Worm (Caenorhabditis elegans) whole organism, L1 larva: ENCODE data around the gene F26A1.19.

Source experiments
- F16B12.6 ChIP-seq: fragments of 150-350 bp; optimal IDR thresholded peaks from 2 replicates; lab custom pipeline; 2014; ENCODE audit warnings: missing biosample characterization, missing genetic modification characterization
- Y116A8C.19 ChIP-seq: sonication (generic microtip); optimal IDR thresholded peaks from 2 replicates; lab custom pipeline; 2016; ENCODE audit warnings: missing compliant biosample characterization, missing genetic modification characterization, borderline replicate concordance
- alr-1 ChIP-seq: fragments of 200-800 bp; sonication (Bioruptor generic); optimal IDR thresholded peaks from 2 replicates; lab custom pipeline; 2018; ENCODE audit warnings: borderline replicate concordance, mild to moderate bottlenecking, missing genetic modification characterization, missing compliant biosample characterization
- aly-2 ChIP-seq: fragments of 150-350 bp; optimal IDR thresholded peaks from 2 replicates; lab custom pipeline; 2014; ENCODE audit warnings: missing biosample characterization, missing genetic modification characterization
- blmp-1 ChIP-seq: fragments of 150-350 bp; optimal IDR thresholded peaks from 2 replicates; lab custom pipeline; 2014; ENCODE audit warnings: missing biosample characterization, missing genetic modification characterization
- ceh-82 ChIP-seq, 3 experiments: fragments of 150-350 bp in 1 of 3; sonication (generic microtip) in 2 of 3; optimal IDR thresholded peaks; 2 replicates each; lab custom pipeline; 2014 to 2017; ENCODE audit warnings: missing biosample characterization in 3 of 3, missing genetic modification characterization in 3 of 3
- ceh-88 ChIP-seq: fragments of 200-800 bp; sonication (Bioruptor generic); IDR thresholded peaks from 2 replicates; pipeline ENCODE4 v1.3.6; 2022; ENCODE audit warnings: missing genetic modification characterization, missing compliant biosample characterization
- dpl-1 ChIP-seq, 3 experiments: fragments of 150-350 bp in 2 of 3; sonication (generic microtip) in 1 of 3; optimal IDR thresholded peaks; 2 replicates each; lab custom pipeline; 2014 to 2017; ENCODE audit warnings: missing biosample characterization in 3 of 3, missing genetic modification characterization in 3 of 3, missing genetic modification reagents in 3 of 3
- efl-1 ChIP-seq, 4 experiments: fragments of 150-350 bp; optimal IDR thresholded peaks in 3 of 4; peaks in 1 of 4; 1 replicate in 1 of 4; 2 replicates in 3 of 4; lab custom pipeline; 2014; ENCODE audit warnings: missing biosample characterization in 2 of 4, missing genetic modification characterization in 2 of 4, missing genetic modification reagents in 2 of 4
- egl-13 ChIP-seq: sonication (generic microtip); optimal IDR thresholded peaks from 2 replicates; lab custom pipeline; 2016; ENCODE audit warnings: missing genotype, missing genetic modification reagents, missing genetic modification characterization, missing compliant biosample characterization
- elt-2 ChIP-seq: sonication (generic microtip); optimal IDR thresholded peaks from 2 replicates; lab custom pipeline; 2016; ENCODE audit warnings: missing genetic modification characterization, mild to moderate bottlenecking, inconsistent platforms, missing compliant biosample characterization, missing genetic modification reagents
- ets-5 ChIP-seq: fragments of 200-800 bp; sonication (Bioruptor generic); IDR thresholded peaks from 2 replicates; pipeline ENCODE4 v1.3.6; 2022; ENCODE audit warnings: missing genetic modification characterization, missing compliant biosample characterization
- fkh-4 ChIP-seq: sonication (generic microtip); optimal IDR thresholded peaks from 2 replicates; lab custom pipeline; 2016; ENCODE audit warnings: missing compliant biosample characterization, missing genetic modification characterization, borderline replicate concordance
- fkh-8 ChIP-seq: sonication (generic microtip); optimal IDR thresholded peaks from 2 replicates; lab custom pipeline; 2016; ENCODE audit warnings: mild to moderate bottlenecking, missing genetic modification characterization, missing compliant biosample characterization
- grh-1 ChIP-seq: fragments of 200-800 bp; sonication (Bioruptor generic); IDR thresholded peaks from 2 replicates; pipeline ENCODE4 v1.3.6; 2022; ENCODE audit warnings: missing genetic modification reagents, missing genetic modification characterization, missing compliant biosample characterization
- hlh-17 ChIP-seq: fragments of 200-800 bp; sonication (Bioruptor generic); optimal IDR thresholded peaks from 2 replicates; lab custom pipeline; 2018; ENCODE audit warnings: missing genetic modification characterization, mild to moderate bottlenecking, missing compliant biosample characterization, moderate library complexity, borderline replicate concordance
- irx-1 ChIP-seq: sonication (generic microtip); optimal IDR thresholded peaks from 2 replicates; lab custom pipeline; 2016; ENCODE audit warnings: missing genetic modification characterization, missing compliant biosample characterization
- isw-1 ChIP-seq: fragments of 200-800 bp; sonication (Bioruptor generic); IDR thresholded peaks from 2 replicates; pipeline ENCODE4 v1.3.6; 2022; ENCODE audit warnings: missing genetic modification characterization, missing compliant biosample characterization
- jun-1 ChIP-seq: fragments of 150-350 bp; optimal IDR thresholded peaks from 2 replicates; lab custom pipeline; 2014; ENCODE audit warnings: missing biosample characterization, missing genetic modification reagents, missing genetic modification characterization
- lin-15B ChIP-seq: fragments of 150-350 bp; sonication (generic microtip); optimal IDR thresholded peaks from 3 replicates; lab custom pipeline; 2014; ENCODE audit warnings: missing biosample characterization, missing genetic modification characterization
- lin-35 ChIP-seq, 2 experiments: fragments of 150-350 bp; optimal IDR thresholded peaks; 2 replicates each; lab custom pipeline; 2014; ENCODE audit warnings: missing biosample characterization in 2 of 2, missing genetic modification characterization in 2 of 2, missing genetic modification reagents in 2 of 2
- lin-39 ChIP-seq: fragments of 150-350 bp; optimal IDR thresholded peaks from 2 replicates; lab custom pipeline; 2014; ENCODE audit warnings: missing biosample characterization, missing genetic modification reagents, missing genetic modification characterization
- lir-3 ChIP-seq: sonication (generic microtip); optimal IDR thresholded peaks from 2 replicates; lab custom pipeline; 2016; ENCODE audit warnings: mild to moderate bottlenecking, missing genetic modification characterization, moderate library complexity, missing compliant biosample characterization; ENCODE audit not compliant: poor library complexity
- lsy-2 ChIP-seq, 2 experiments: fragments of 150-350 bp; optimal IDR thresholded peaks; 2 replicates each; lab custom pipeline; 2014; ENCODE audit warnings: missing biosample characterization in 2 of 2, missing genetic modification characterization in 2 of 2
- mab-9 ChIP-seq: fragments of 200-800 bp; sonication (Bioruptor generic); IDR thresholded peaks from 2 replicates; pipeline ENCODE4 v1.3.6; 2022; ENCODE audit warnings: missing genetic modification reagents, missing genetic modification characterization, missing compliant biosample characterization
- mdl-1 ChIP-seq, 2 experiments: fragments of 150-350 bp; optimal IDR thresholded peaks; 2 replicates each; lab custom pipeline; 2014 to 2017; ENCODE audit warnings: missing biosample characterization in 2 of 2, missing genetic modification characterization in 2 of 2, inconsistent platforms in 1 of 2
- nhr-12 ChIP-seq: sonication (generic microtip); optimal IDR thresholded peaks from 2 replicates; lab custom pipeline; 2017; ENCODE audit warnings: missing biosample characterization, missing genetic modification characterization
- nhr-20 ChIP-seq: sonication (generic microtip); optimal IDR thresholded peaks from 2 replicates; lab custom pipeline; 2016; ENCODE audit warnings: mild to moderate bottlenecking, missing genetic modification characterization, missing compliant biosample characterization
- nhr-237 ChIP-seq: fragments of 150-350 bp; optimal IDR thresholded peaks from 2 replicates; lab custom pipeline; 2014; ENCODE audit warnings: missing biosample characterization, missing genetic modification characterization
- nhr-71 ChIP-seq: sonication (generic microtip); optimal IDR thresholded peaks from 2 replicates; lab custom pipeline; 2016; ENCODE audit warnings: mild to moderate bottlenecking, missing genetic modification characterization, moderate library complexity, missing compliant biosample characterization
- nhr-76 ChIP-seq: sonication (generic microtip); optimal IDR thresholded peaks from 2 replicates; lab custom pipeline; 2017; ENCODE audit warnings: missing biosample characterization, missing genetic modification characterization
- nhr-77 ChIP-seq: fragments of 150-350 bp; optimal IDR thresholded peaks from 2 replicates; lab custom pipeline; 2014; ENCODE audit warnings: missing biosample characterization, missing genetic modification characterization
- nhr-85 ChIP-seq: sonication (generic microtip); peaks from one replicate; lab custom pipeline; 2016; ENCODE audit warnings: missing genetic modification characterization, inconsistent platforms, missing compliant biosample characterization
- pax-3 ChIP-seq: fragments of 200-800 bp; sonication (Bioruptor generic); optimal IDR thresholded peaks from 2 replicates; lab custom pipeline; 2018; ENCODE audit warnings: mild to moderate bottlenecking, missing genetic modification characterization, moderate library complexity, missing compliant biosample characterization
- pqm-1 ChIP-seq: sonication (generic microtip); optimal IDR thresholded peaks from 3 replicates; lab custom pipeline; 2017; ENCODE audit warnings: missing biosample characterization, missing genetic modification characterization
- snpc-4 ChIP-seq: fragments of 150-350 bp; optimal IDR thresholded peaks from 2 replicates; lab custom pipeline; 2014; ENCODE audit warnings: missing biosample characterization, missing genetic modification characterization
- snu-23 ChIP-seq: sonication (generic microtip); optimal IDR thresholded peaks from 2 replicates; lab custom pipeline; 2016; ENCODE audit warnings: missing genetic modification characterization, missing compliant biosample characterization
- sptf-1 ChIP-seq: fragments of 150-350 bp; optimal IDR thresholded peaks from 2 replicates; lab custom pipeline; 2014; ENCODE audit warnings: missing biosample characterization, missing genetic modification characterization
- sup-37 ChIP-seq: fragments of 200-800 bp; sonication (Bioruptor generic); optimal IDR thresholded peaks from 2 replicates; lab custom pipeline; 2018; ENCODE audit warnings: mild to moderate bottlenecking, missing genetic modification characterization, missing compliant biosample characterization
- swsn-7 ChIP-seq: sonication (generic microtip); optimal IDR thresholded peaks from 2 replicates; lab custom pipeline; 2016; ENCODE audit warnings: missing genetic modification characterization, missing compliant biosample characterization
- tbx-2 ChIP-seq: sonication (generic microtip); optimal IDR thresholded peaks from 2 replicates; lab custom pipeline; 2016; ENCODE audit warnings: missing genetic modification characterization, missing compliant biosample characterization
- tlp-1 ChIP-seq: fragments of 150-350 bp; optimal IDR thresholded peaks from 2 replicates; lab custom pipeline; 2014; ENCODE audit warnings: missing biosample characterization, missing genetic modification characterization
- unc-130 ChIP-seq: fragments of 150-350 bp; optimal IDR thresholded peaks from 2 replicates; lab custom pipeline; 2017; ENCODE audit warnings: missing biosample characterization, missing genetic modification characterization, inconsistent platforms
- unc-62 ChIP-seq: fragments of 150-350 bp; optimal IDR thresholded peaks from 2 replicates; lab custom pipeline; 2014; ENCODE audit warnings: missing biosample characterization, missing genetic modification reagents, missing genetic modification characterization
- vab-15 ChIP-seq: sonication (generic microtip); optimal IDR thresholded peaks from 2 replicates; lab custom pipeline; 2017; ENCODE audit warnings: missing genotype, mild to moderate bottlenecking, missing genetic modification characterization, missing compliant biosample characterization
- zag-1 ChIP-seq: fragments of 150-350 bp; optimal IDR thresholded peaks from 2 replicates; lab custom pipeline; 2014; ENCODE audit warnings: missing biosample characterization, missing genetic modification characterization
- zip-4 ChIP-seq: fragments of 200-800 bp; sonication (Bioruptor generic); optimal IDR thresholded peaks from 2 replicates; lab custom pipeline; 2018; ENCODE audit warnings: mild to moderate bottlenecking, missing genetic modification characterization, moderate library complexity, missing compliant biosample characterization
- ztf-11 ChIP-seq, 2 experiments: sonication (generic microtip); optimal IDR thresholded peaks; 2 replicates each; lab custom pipeline; 2016 to 2017; ENCODE audit warnings: missing genetic modification characterization in 2 of 2, missing biosample characterization in 1 of 2, missing compliant biosample characterization in 1 of 2

The F26A1.19 gene

DNA sequence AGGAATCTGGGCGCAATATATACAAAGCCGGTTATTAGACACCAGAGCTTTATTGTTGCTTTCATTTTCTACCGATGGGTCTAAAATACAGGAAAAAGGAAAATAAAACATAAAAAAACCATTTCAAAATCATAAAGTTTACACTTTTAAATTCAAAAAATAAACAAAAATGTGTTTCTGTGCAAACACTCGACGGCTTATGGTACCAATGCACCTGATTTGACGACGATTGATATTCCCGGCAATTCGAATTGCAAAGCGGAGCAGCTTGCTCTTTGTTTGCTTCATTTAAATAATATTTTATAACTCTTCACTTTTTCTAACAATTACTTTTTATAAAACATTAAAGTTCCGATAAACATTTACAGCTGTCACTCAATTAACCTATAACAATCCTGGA is 12.6 kb downstream of the F26A1.19 start, which contains the start of gene F26A1.1 (continued):
- TF ChIP-seq hlh-17 (GFP tag; lab: Kevin White, UChicago) (no peak), nhr-85 (tag; lab: Kevin White, UChicago) (no peak), mdl-1 (tag; optimal IDR thresholded peaks at IDR 0.05; lab: Kevin White, UChicago) (no peak), mab-9 (no peak), unc-62 (no peak), pqm-1 (no peak), lin-39 (tag; lab: Kevin White, UChicago) (no peak), nhr-20 (tag; lab: Kevin White, UChicago) (no peak), nhr-71 (tag; lab: Kevin White, UChicago) (peak; percentile 22), elt-2 (tag; lab: Kevin White, UChicago) (no peak), F16B12.6 (tag; lab: Kevin White, UChicago) (peak; percentile 82), vab-15 (tag; lab: Kevin White, UChicago) (no peak), blmp-1 (tag; lab: Kevin White, UChicago) (no peak), sup-37 (no peak), alr-1 (tag; lab: Kevin White, UChicago) (no peak), snu-23 (GFP tag; lab: Kevin White, UChicago) (peak; percentile 41), lin-35 (GFP tag; optimal IDR thresholded peaks at IDR 0.05; lab: Kevin White, UChicago) (peak; percentile 57 to 68), Y116A8C.19 (tag; lab: Kevin White, UChicago) (no peak), unc-130 (tag; lab: Kevin White, UChicago) (no peak), nhr-77 (tag; lab: Kevin White, UChicago) (no peak), dpl-1 (GFP tag; optimal IDR thresholded peaks at IDR 0.05; lab: Kevin White, UChicago) (peak; percentile 56 to 76 (median 70)), fkh-4 (no peak), ceh-88 (GFP tag; lab: Robert Waterston, UW) (no peak), zag-1 (tag; lab: Kevin White, UChicago) (no peak), ets-5 (no peak), irx-1 (tag; lab: Kevin White, UChicago) (no peak), nhr-12 (tag; lab: Kevin White, UChicago) (no peak), aly-2 (tag; lab: Kevin White, UChicago) (no peak), lir-3 (tag; lab: Kevin White, UChicago) (no peak), egl-13 (tag; lab: Kevin White, UChicago) (no peak)

DNA sequence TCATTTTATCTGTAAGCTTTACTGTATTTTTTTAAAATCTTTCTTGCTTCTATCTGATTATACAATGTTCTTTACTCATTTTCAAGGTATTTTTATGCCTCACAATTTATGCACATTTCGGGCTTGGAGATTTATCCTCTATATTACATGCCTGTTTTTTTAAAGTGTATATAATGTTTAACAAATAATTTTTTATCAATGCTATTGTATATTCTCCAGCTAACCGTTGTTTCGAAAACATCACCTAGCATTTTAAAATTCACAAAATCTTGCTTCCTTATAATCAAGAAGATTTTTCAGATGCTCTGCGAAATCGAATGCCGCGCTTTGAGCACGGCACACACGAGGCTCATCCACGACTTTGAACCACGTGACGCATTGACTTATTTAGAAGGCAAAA is 14.5 kb downstream of the F26A1.19 start, which contains the start of gene ced-4:
ced-4 (plus strand) TSS at position 301 of the 400 bp plus-strand sequence.
- TF ChIP-seq ceh-82 (tag; optimal IDR thresholded peaks at IDR 0.05; lab: Kevin White, UChicago) (no peak), pax-3 (tag; lab: Kevin White, UChicago) (no peak), ztf-11 (tag; optimal IDR thresholded peaks at IDR 0.05; lab: Kevin White, UChicago) (no peak), swsn-7 (tag; lab: Kevin White, UChicago) (no peak), tbx-2 (no peak), sptf-1 (tag; lab: Kevin White, UChicago) (no peak), F16B12.6 (tag; lab: Kevin White, UChicago) (no peak), snpc-4 (tag; lab: Kevin White, UChicago) (no peak), zip-4 (no peak), irx-1 (tag; lab: Kevin White, UChicago) (no peak), nhr-76 (tag; lab: Kevin White, UChicago) (no peak), lin-15B (tag; lab: Kevin White, UChicago) (no peak)

DNA sequence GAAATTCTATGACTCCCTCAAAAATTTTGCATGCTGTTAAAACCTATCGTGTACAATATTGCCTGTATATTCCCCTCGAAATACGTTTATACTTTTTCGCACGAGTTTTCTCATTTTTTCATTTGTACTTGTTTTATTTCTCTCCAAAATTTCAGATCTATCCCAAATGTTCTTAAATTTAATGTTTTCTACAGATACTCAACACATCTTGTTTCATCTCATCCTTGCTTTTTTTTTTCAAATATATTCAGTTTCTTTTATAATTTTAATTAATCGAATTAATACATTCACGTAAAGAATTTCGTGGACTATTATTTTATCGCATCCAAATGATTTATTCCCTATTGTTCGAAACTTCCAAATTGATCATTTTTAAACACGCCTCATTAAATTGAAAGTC is 17.4 kb downstream of the F26A1.19 start, which contains the start of gene C35D10.8:
C35D10.8 (plus strand) TSS at position 301 of the 400 bp plus-strand sequence.
- no peak for TF ChIP-seq grh-1 (GFP tag; lab: Robert Waterston, UW)
- TF ChIP-seq jun-1 (tag; lab: Kevin White, UChicago), result no peak
- TF ChIP-seq elt-2 (tag; lab: Kevin White, UChicago), result no peak
- no peak for TF ChIP-seq lir-3 (tag; lab: Kevin White, UChicago)
- no peak for TF ChIP-seq tlp-1 (tag; lab: Kevin White, UChicago)
- no peak for TF ChIP-seq pqm-1
- TF ChIP-seq unc-62, result no peak
- no peak for TF ChIP-seq efl-1 (optimal IDR thresholded peaks at IDR 0.05; lab: Kevin White, UChicago)
- no peak for TF ChIP-seq efl-1 (GFP tag; optimal IDR thresholded peaks at IDR 0.05 in 1 of 2; lab: Kevin White, UChicago)
- no peak for TF ChIP-seq isw-1 (GFP tag; lab: Robert Waterston, UW)
- TF ChIP-seq ets-5, result no peak
- no peak for TF ChIP-seq fkh-8 (tag; lab: Kevin White, UChicago)
- no peak for TF ChIP-seq nhr-237 (tag; lab: Kevin White, UChicago)
- no peak for TF ChIP-seq lsy-2 (tag; optimal IDR thresholded peaks at IDR 0.05; lab: Kevin White, UChicago)
- no peak for TF ChIP-seq nhr-20 (tag; lab: Kevin White, UChicago)
- no peak for TF ChIP-seq nhr-77 (tag; lab: Kevin White, UChicago)
- TF ChIP-seq mab-9, result no peak
